Fruit fly (Drosophila melanogaster): Measurements from ENCODE around the gene CG13285.

The CG13285 gene

dm6 chr3L:5535659-5536058, at the start of gene CG13285:
CG13285 (minus strand) TSS chr3L:5535759.
- no peak for TF ChIP-seq CG17806 (tag; optimal IDR thresholded peaks at IDR 0.05)

DNA sequence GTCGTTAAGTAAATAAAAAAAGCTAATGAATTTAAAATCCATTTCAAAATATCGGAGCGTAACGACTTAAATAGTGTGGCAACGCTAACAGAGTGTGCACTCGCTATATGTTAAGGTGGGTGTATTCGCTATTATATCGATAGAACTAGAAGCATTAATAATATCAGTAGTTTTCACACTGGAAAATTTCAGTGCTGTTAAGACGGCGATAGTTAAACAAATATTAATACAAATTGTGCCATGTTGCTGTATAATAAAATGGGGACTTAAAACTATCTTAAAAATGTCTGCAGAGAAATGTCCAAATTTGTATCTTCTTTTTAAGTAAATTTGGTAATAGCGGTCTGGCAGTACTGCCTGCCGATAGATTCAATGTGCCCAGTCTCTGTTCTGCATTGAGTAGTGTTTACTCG, 47.7 kb upstream of the CG13285 start:
- TF ChIP-seq Ets98B (GFP tag; IDR thresholded peaks at IDR 0.05) (peak; percentile 85), CG9948 (tag; optimal IDR thresholded peaks at IDR 0.05) (no peak), CG12605 (GFP tag; IDR thresholded peaks at IDR 0.05) (no peak; the same call in 1 of the 2 replicates), CG34367 (tag; optimal IDR thresholded peaks at IDR 0.05) (peak; percentile 65), CG10348 (GFP tag; IDR thresholded peaks at IDR 0.05) (peak; percentile 60; the same call in 1 of the 2 replicates), D1 (tag; optimal IDR thresholded peaks at IDR 0.05) (no peak), CG32121 (GFP tag; IDR thresholded peaks at IDR 0.05) (peak; percentile 57), CG13204 (GFP tag; optimal IDR thresholded peaks at IDR 0.05) (no peak), rn (GFP tag; IDR thresholded peaks at IDR 0.05) (peak; percentile 71), CG4496 (GFP tag; IDR thresholded peaks at IDR 0.05) (peak; percentile 90), CG15710 (tag; optimal IDR thresholded peaks at IDR 0.05) (peak; percentile 75), CG17806 (tag; optimal IDR thresholded peaks at IDR 0.05) (no peak), Snoo (tag; optimal IDR thresholded peaks at IDR 0.05) (no peak), fd96Ca (GFP tag; IDR thresholded peaks at IDR 0.05) (peak; percentile 76; the same call in 2 of the 3 replicates), CG14655 (GFP tag; optimal IDR thresholded peaks at IDR 0.05) (no peak), CG8159 (tag; optimal IDR thresholded peaks at IDR 0.05) (no peak)

DNA sequence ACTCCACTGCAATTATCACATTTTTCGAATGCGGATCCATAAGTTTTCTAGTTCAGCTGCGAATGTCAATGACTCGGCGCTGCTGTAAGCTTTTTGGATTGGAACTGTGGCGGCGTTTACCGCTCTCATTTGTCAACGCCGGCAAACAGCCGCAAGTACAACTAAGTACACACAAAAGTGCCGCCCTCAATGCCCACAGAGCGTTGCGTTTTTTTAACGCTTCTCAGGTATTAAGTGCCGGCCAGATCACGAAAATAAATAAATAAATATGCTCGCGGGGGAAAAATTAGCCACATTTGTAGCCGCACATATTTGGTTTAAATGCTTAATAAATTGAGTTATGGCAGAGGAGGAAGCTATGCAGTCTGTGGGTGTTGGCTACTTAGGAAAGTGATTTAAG, 46.0 kb upstream of the CG13285 start:
- TF ChIP-seq EcR (GFP tag; optimal IDR thresholded peaks at IDR 0.05), result no peak
- TF ChIP-seq Snoo (tag; optimal IDR thresholded peaks at IDR 0.05), result no peak
- TF ChIP-seq fd96Ca (GFP tag; IDR thresholded peaks at IDR 0.05), result no peak
- no peak for TF ChIP-seq CG17806 (tag; optimal IDR thresholded peaks at IDR 0.05)
- TF ChIP-seq CG13204 (GFP tag; optimal IDR thresholded peaks at IDR 0.05), result no peak
- TF ChIP-seq gl (tag; optimal IDR thresholded peaks at IDR 0.05), result no peak
- no peak for TF ChIP-seq CG10348 (GFP tag; IDR thresholded peaks at IDR 0.05)
- no peak for TF ChIP-seq CG12605 (GFP tag; IDR thresholded peaks at IDR 0.05)
- no peak for TF ChIP-seq CG8301 (tag; optimal IDR thresholded peaks at IDR 0.05)
- no peak for TF ChIP-seq Pif1A (GFP tag; optimal IDR thresholded peaks at IDR 0.05)
- no peak for TF ChIP-seq CG14655 (GFP tag; optimal IDR thresholded peaks at IDR 0.05)
- no peak for TF ChIP-seq CG8159 (tag; optimal IDR thresholded peaks at IDR 0.05)
- no peak for TF ChIP-seq Pif1B (GFP tag; optimal IDR thresholded peaks at IDR 0.05)
- TF ChIP-seq CG4496 (GFP tag; IDR thresholded peaks at IDR 0.05), result no peak
- TF ChIP-seq CG34367 (tag; optimal IDR thresholded peaks at IDR 0.05), result no peak
- no peak for TF ChIP-seq CG9948 (tag; optimal IDR thresholded peaks at IDR 0.05)
- TF ChIP-seq CG32121 (GFP tag; IDR thresholded peaks at IDR 0.05), result no peak
- TF ChIP-seq CG15710 (tag; optimal IDR thresholded peaks at IDR 0.05), result no peak
- TF ChIP-seq Ets98B (GFP tag; IDR thresholded peaks at IDR 0.05), result no peak

- TF ChIP-seq Pif1B (GFP tag; optimal IDR thresholded peaks at IDR 0.05) (no peak), CG17806 (tag; optimal IDR thresholded peaks at IDR 0.05) (no peak), CG4496 (GFP tag; IDR thresholded peaks at IDR 0.05) (0 out of 3 replicates have a peak, but pooled peaks have one; percentile 21), fd96Ca (GFP tag; IDR thresholded peaks at IDR 0.05) (no peak)
Measured at dm6 chr3L:5580490-5581116, 45.0 kb upstream of the CG13285 start.

dm6 chr3L:5579762-5580161, 44.2 kb upstream of the CG13285 start:
- TF ChIP-seq Snoo (tag; optimal IDR thresholded peaks at IDR 0.05), result no peak
- peak; percentile 81 for TF ChIP-seq CG4496 (GFP tag; IDR thresholded peaks at IDR 0.05)
- TF ChIP-seq CG32121 (GFP tag; IDR thresholded peaks at IDR 0.05), result peak; percentile 89
- no peak for TF ChIP-seq CG9948 (tag; optimal IDR thresholded peaks at IDR 0.05)
- 0 out of 2 replicates have a peak, but pooled peaks have one; percentile 30 for TF ChIP-seq rn (GFP tag; IDR thresholded peaks at IDR 0.05)
- peak; percentile 88 for TF ChIP-seq CG12605 (GFP tag; IDR thresholded peaks at IDR 0.05)
- peak; percentile 78 for TF ChIP-seq fd96Ca (GFP tag; IDR thresholded peaks at IDR 0.05)
- peak; percentile 84 for TF ChIP-seq Ets98B (GFP tag; IDR thresholded peaks at IDR 0.05)
- TF ChIP-seq CG17806 (tag; optimal IDR thresholded peaks at IDR 0.05), result no peak
- no peak for TF ChIP-seq D1 (tag; optimal IDR thresholded peaks at IDR 0.05)

DNA sequence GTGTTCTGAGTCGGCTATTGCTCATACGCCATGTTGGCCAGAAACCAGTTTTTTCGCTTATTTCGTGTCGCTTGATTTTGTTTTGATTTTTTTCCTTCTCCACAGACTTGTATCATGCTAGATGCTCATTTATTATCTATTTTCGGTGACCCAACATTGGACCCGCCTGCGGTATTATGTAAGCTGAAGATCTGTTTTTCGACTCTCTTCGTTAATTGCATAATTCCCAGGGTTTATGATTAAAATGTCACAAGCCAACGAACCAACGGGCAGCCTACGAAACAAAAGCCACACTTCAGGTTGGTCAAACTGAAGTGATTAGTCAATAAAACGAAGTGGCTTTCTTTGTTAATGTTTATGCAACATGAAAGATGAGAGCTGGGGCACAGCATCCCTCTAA, 43.0 kb upstream of the CG13285 start:
- TF ChIP-seq CG10348 (GFP tag; IDR thresholded peaks at IDR 0.05), result no peak
- no peak for TF ChIP-seq rn (GFP tag; IDR thresholded peaks at IDR 0.05)
- no peak for TF ChIP-seq Snoo (tag; optimal IDR thresholded peaks at IDR 0.05)
- no peak for TF ChIP-seq gl (tag; optimal IDR thresholded peaks at IDR 0.05)
- TF ChIP-seq CG14655 (GFP tag; optimal IDR thresholded peaks at IDR 0.05), result no peak
- TF ChIP-seq CG32121 (GFP tag; IDR thresholded peaks at IDR 0.05), result no peak
- no peak for TF ChIP-seq CG34367 (tag; optimal IDR thresholded peaks at IDR 0.05)
- no peak for TF ChIP-seq CG17806 (tag; optimal IDR thresholded peaks at IDR 0.05)
- no peak for TF ChIP-seq CG8159 (tag; optimal IDR thresholded peaks at IDR 0.05)
- no peak for TF ChIP-seq D1 (tag; optimal IDR thresholded peaks at IDR 0.05)
- no peak for TF ChIP-seq fd96Ca (GFP tag; IDR thresholded peaks at IDR 0.05)
- TF ChIP-seq CG8301 (tag; optimal IDR thresholded peaks at IDR 0.05), result no peak
- TF ChIP-seq Ets98B (GFP tag; IDR thresholded peaks at IDR 0.05), result no peak
- no peak for TF ChIP-seq CG9948 (tag; optimal IDR thresholded peaks at IDR 0.05)
- TF ChIP-seq CG13204 (GFP tag; optimal IDR thresholded peaks at IDR 0.05), result no peak
- no peak for TF ChIP-seq CG15710 (tag; optimal IDR thresholded peaks at IDR 0.05)
- TF ChIP-seq Pif1B (GFP tag; optimal IDR thresholded peaks at IDR 0.05), result no peak
- no peak for TF ChIP-seq CG12605 (GFP tag; IDR thresholded peaks at IDR 0.05)
- no peak for TF ChIP-seq Pif1A (GFP tag; optimal IDR thresholded peaks at IDR 0.05)
- TF ChIP-seq EcR (GFP tag; optimal IDR thresholded peaks at IDR 0.05), result no peak

Measured in whole organism, pupa.